Fruit fly (Drosophila melanogaster) whole organism, embryonic: ENCODE measurements around the gene ds.

Experiments
- BtbVII ChIP-seq: fragments of 200-800 bp; sonication (Bioruptor generic); optimal IDR thresholded peaks from 3 replicates; lab custom pipeline; 2017; ENCODE audit warnings: missing biosample characterization, mild to moderate bottlenecking, missing genetic modification characterization
- CG10274 ChIP-seq: fragments of 200-800 bp; sonication (Bioruptor generic); optimal IDR thresholded peaks from 3 replicates; lab custom pipeline; 2017; ENCODE audit warnings: missing biosample characterization, mild to moderate bottlenecking, missing genetic modification characterization
- CG10462 ChIP-seq: fragments of 200-800 bp; sonication (Bioruptor generic); optimal IDR thresholded peaks from 2 replicates; lab custom pipeline; 2016; ENCODE audit warnings: missing biosample characterization, missing genetic modification characterization
- CG1233 ChIP-seq: fragments of 200-800 bp; sonication (Bioruptor generic); optimal IDR thresholded peaks from 4 replicates; lab custom pipeline; 2018; ENCODE audit warnings: missing biosample characterization, mild to moderate bottlenecking, missing genetic modification characterization
- CG12659 ChIP-seq: fragments of 200-800 bp; sonication (Bioruptor generic); optimal IDR thresholded peaks from 3 replicates; lab custom pipeline; 2017; ENCODE audit warnings: mild to moderate bottlenecking, missing biosample characterization, missing genetic modification reagents, missing genetic modification characterization
- CG13123 ChIP-seq: fragments of 200-800 bp; sonication (Bioruptor generic); optimal IDR thresholded peaks from 2 replicates; lab custom pipeline; 2016; ENCODE audit warnings: missing biosample characterization, missing genetic modification characterization
- CG13424 ChIP-seq: fragments of 200-800 bp; sonication (Bioruptor generic); optimal IDR thresholded peaks from 2 replicates; lab custom pipeline; 2019; ENCODE audit warnings: missing biosample characterization, mild to moderate bottlenecking, missing genetic modification characterization, moderate library complexity
- CG14710 ChIP-seq: fragments of 200-800 bp; sonication (Bioruptor generic); optimal IDR thresholded peaks from 3 replicates; lab custom pipeline; 2019; ENCODE audit warnings: missing biosample characterization, mild to moderate bottlenecking, missing genetic modification characterization, moderate library complexity
- CG15073 ChIP-seq: fragments of 200-800 bp; sonication (Bioruptor generic); optimal IDR thresholded peaks from 2 replicates; lab custom pipeline; 2016; ENCODE audit warnings: missing biosample characterization, missing genetic modification characterization
- CG15269 ChIP-seq: fragments of 200-800 bp; sonication (Bioruptor generic); optimal IDR thresholded peaks from 2 replicates; lab custom pipeline; 2018; ENCODE audit warnings: missing biosample characterization, mild to moderate bottlenecking, missing genetic modification characterization, moderate library complexity
- CG1529 ChIP-seq: fragments of 200-800 bp; sonication (Bioruptor generic); optimal IDR thresholded peaks from 3 replicates; lab custom pipeline; 2018; ENCODE audit warnings: missing biosample characterization, missing genetic modification characterization
- CG17186 ChIP-seq: fragments of 200-800 bp; sonication (Bioruptor generic); optimal IDR thresholded peaks from 3 replicates; lab custom pipeline; 2017; ENCODE audit warnings: missing biosample characterization, missing genetic modification reagents, missing genetic modification characterization
- CG18262 ChIP-seq: fragments of 200-800 bp; optimal IDR thresholded peaks from 3 replicates; lab custom pipeline; 2019; ENCODE audit warnings: missing biosample characterization, mild to moderate bottlenecking, missing genetic modification characterization, moderate library complexity
- CG2875 ChIP-seq: fragments of 200-800 bp; sonication (Bioruptor generic); optimal IDR thresholded peaks from 2 replicates; lab custom pipeline; 2017; ENCODE audit warnings: missing biosample characterization, mild to moderate bottlenecking, missing genetic modification characterization, missing genetic modification reagents
- CG31365 ChIP-seq: fragments of 200-800 bp; sonication (Bioruptor generic); optimal IDR thresholded peaks from 2 replicates; lab custom pipeline; 2018; ENCODE audit warnings: missing biosample characterization, mild to moderate bottlenecking, missing genetic modification characterization
- CG3726 ChIP-seq: fragments of 200-800 bp; sonication (Bioruptor generic); IDR thresholded peaks from 3 replicates; pipeline ENCODE4, ENCODE4 v1.3.6; 2022; ENCODE audit warnings: missing biosample characterization, missing genetic modification characterization
- CG4404 ChIP-seq: fragments of 200-800 bp; sonication (Bioruptor generic); IDR thresholded peaks from 2 replicates; pipeline ENCODE4 v1.3.6; 2022; ENCODE audit warnings: missing biosample characterization, missing genetic modification characterization
- CG4854 ChIP-seq: fragments of 200-800 bp; sonication (Bioruptor generic); optimal IDR thresholded peaks from 2 replicates; lab custom pipeline; 2016; ENCODE audit warnings: missing biosample characterization, missing genetic modification characterization, inconsistent platforms
- CG6254 ChIP-seq: fragments of 200-800 bp; sonication (Bioruptor generic); optimal IDR thresholded peaks from 3 replicates; lab custom pipeline; 2017; ENCODE audit warnings: mild to moderate bottlenecking, missing biosample characterization, missing genetic modification reagents, missing genetic modification characterization
- CG6791 ChIP-seq: fragments of 200-800 bp; sonication (Bioruptor generic); IDR thresholded peaks from 3 replicates; pipeline ENCODE4 v1.3.6; 2022; ENCODE audit warnings: missing biosample characterization, missing genetic modification characterization; ENCODE audit not compliant: partially characterized antibody
- CG7786 ChIP-seq: fragments of 200-800 bp; sonication (Bioruptor generic); optimal IDR thresholded peaks from 2 replicates; lab custom pipeline; 2016; ENCODE audit warnings: missing biosample characterization, missing genetic modification characterization
- CG7987 ChIP-seq: fragments of 200-800 bp; sonication (Bioruptor generic); optimal IDR thresholded peaks from 2 replicates; lab custom pipeline; 2018; ENCODE audit warnings: missing biosample characterization, mild to moderate bottlenecking, missing genetic modification characterization, moderate library complexity
- CG8290 ChIP-seq, 3 experiments: fragments of 200-800 bp; sonication (Bioruptor generic); optimal IDR thresholded peaks; 2 replicates each; lab custom pipeline; 2016 to 2019; ENCODE audit warnings: missing biosample characterization in 3 of 3, missing genetic modification characterization in 3 of 3, mild to moderate bottlenecking in 2 of 3, moderate library complexity in 1 of 3
- CG9797 ChIP-seq: fragments of 200-800 bp; sonication (Bioruptor generic); optimal IDR thresholded peaks from 3 replicates; lab custom pipeline; 2018; ENCODE audit warnings: missing biosample characterization, mild to moderate bottlenecking, missing genetic modification characterization
- CHES-1-like ChIP-seq: fragments of 200-800 bp; sonication (Bioruptor generic); optimal IDR thresholded peaks from 2 replicates; lab custom pipeline; 2016; ENCODE audit warnings: missing biosample characterization, missing genetic modification characterization
- Dll ChIP-seq: fragments of 200-800 bp; sonication (Bioruptor generic); IDR thresholded peaks from 4 replicates; pipeline ENCODE4 v1.3.6; 2022; ENCODE audit warnings: missing biosample characterization, missing genetic modification characterization; ENCODE audit not compliant: partially characterized antibody
- E2f1 ChIP-seq: fragments of 200-800 bp; sonication (Bioruptor generic); IDR thresholded peaks from 2 replicates; pipeline ENCODE4 v1.3.6; 2022; ENCODE audit warnings: missing biosample characterization, missing genetic modification characterization
- Ets97D ChIP-seq: fragments of 200-800 bp; sonication (Bioruptor generic); optimal IDR thresholded peaks from 3 replicates; lab custom pipeline; 2016; ENCODE audit warnings: missing biosample characterization, missing genetic modification characterization
- Jarid2 ChIP-seq: fragments of 200-800 bp; sonication (Bioruptor generic); optimal IDR thresholded peaks from 3 replicates; lab custom pipeline; 2017; ENCODE audit warnings: mild to moderate bottlenecking, missing biosample characterization, missing genetic modification reagents, missing genetic modification characterization
- Ravus ChIP-seq: fragments of 200-800 bp; sonication (Bioruptor generic); IDR thresholded peaks from 2 replicates; pipeline ENCODE4 v1.3.6; 2022; ENCODE audit warnings: missing biosample characterization, missing genetic modification characterization
- Sin3A ChIP-seq: fragments of >200 bp; optimal IDR thresholded peaks from 2 replicates; lab custom pipeline; 2018
- Vsx1 ChIP-seq: fragments of 200-800 bp; sonication (Bioruptor generic); optimal IDR thresholded peaks from 2 replicates; lab custom pipeline; 2017; ENCODE audit warnings: missing biosample characterization, mild to moderate bottlenecking, missing genetic modification characterization, missing genetic modification reagents
- cato ChIP-seq: fragments of 200-800 bp; sonication (Bioruptor generic); optimal IDR thresholded peaks from 2 replicates; lab custom pipeline; 2016; ENCODE audit warnings: missing biosample characterization, missing genetic modification characterization, borderline replicate concordance
- chinmo ChIP-seq: fragments of 200-800 bp; sonication (Bioruptor generic); IDR thresholded peaks from 4 replicates; pipeline ENCODE4 v1.3.6; 2022; ENCODE audit warnings: missing biosample characterization, missing genetic modification characterization; ENCODE audit not compliant: partially characterized antibody
- eve ChIP-seq, 2 experiments: fragments of >200 bp; optimal IDR thresholded peaks; 2 replicates each; lab custom pipeline; 2017; ENCODE audit warnings: missing biosample characterization in 2 of 2, missing genetic modification characterization in 2 of 2
- fd3F ChIP-seq: fragments of 200-800 bp; sonication (Bioruptor generic); optimal IDR thresholded peaks from 2 replicates; lab custom pipeline; 2018; ENCODE audit warnings: missing biosample characterization, mild to moderate bottlenecking, missing genetic modification characterization, moderate library complexity
- fd64A ChIP-seq: fragments of 200-800 bp; sonication (Bioruptor generic); optimal IDR thresholded peaks from 3 replicates; lab custom pipeline; 2018; ENCODE audit warnings: missing biosample characterization, mild to moderate bottlenecking, missing genetic modification characterization
- gcm2 ChIP-seq: fragments of 200-800 bp; sonication (Bioruptor generic); optimal IDR thresholded peaks from 2 replicates; lab custom pipeline; 2016; ENCODE audit warnings: missing biosample characterization, missing genetic modification characterization
- ham ChIP-seq: fragments of 200-800 bp; sonication (Bioruptor generic); IDR thresholded peaks from 2 replicates; pipeline ENCODE4 v1.3.6; 2022; ENCODE audit warnings: missing biosample characterization, missing genetic modification characterization
- hth ChIP-seq: fragments of >200 bp; optimal IDR thresholded peaks from 2 replicates; lab custom pipeline; 2017; ENCODE audit warnings: inconsistent platforms
- ind ChIP-seq: fragments of 200-800 bp; sonication (Bioruptor generic); optimal IDR thresholded peaks from 3 replicates; lab custom pipeline; 2016; ENCODE audit warnings: missing biosample characterization, missing genetic modification characterization
- mirr ChIP-seq: fragments of 200-800 bp; sonication (Bioruptor generic); optimal IDR thresholded peaks from 3 replicates; lab custom pipeline; 2018; ENCODE audit warnings: missing biosample characterization, mild to moderate bottlenecking, missing genetic modification characterization
- org-1 ChIP-seq: fragments of 200-800 bp; sonication (Bioruptor generic); optimal IDR thresholded peaks from 2 replicates; lab custom pipeline; 2017; ENCODE audit warnings: missing biosample characterization, missing genetic modification characterization
- p53 ChIP-seq: fragments of 200-800 bp; sonication (Bioruptor generic); optimal IDR thresholded peaks from 2 replicates; lab custom pipeline; 2016; ENCODE audit warnings: missing biosample characterization, missing genetic modification characterization
- pb ChIP-seq: fragments of 200-800 bp; sonication (Bioruptor generic); optimal IDR thresholded peaks from 3 replicates; lab custom pipeline; 2016; ENCODE audit warnings: missing biosample characterization, missing genetic modification characterization
- rib ChIP-seq: fragments of 200-800 bp; sonication (Bioruptor generic); IDR thresholded peaks from 2 replicates; pipeline ENCODE4 v1.3.6; 2022; ENCODE audit warnings: missing biosample characterization, missing genetic modification characterization
- sens ChIP-seq: fragments of 200-800 bp; sonication (Bioruptor generic); peaks from one replicate; lab custom pipeline; 2016; ENCODE audit warnings: missing biosample characterization, missing genetic modification characterization
- sisA ChIP-seq: fragments of 200-800 bp; sonication (Bioruptor generic); IDR thresholded peaks from 2 replicates; pipeline ENCODE4 v1.3.6; 2022; ENCODE audit warnings: missing biosample characterization, missing genetic modification characterization
- sr ChIP-seq: fragments of 200-800 bp; sonication (Bioruptor generic); IDR thresholded peaks from 3 replicates; pipeline ENCODE4 v1.3.6; 2022; ENCODE audit warnings: missing biosample characterization, missing genetic modification characterization
- zen2 ChIP-seq: fragments of 200-800 bp; sonication (Bioruptor generic); IDR thresholded peaks from 3 replicates; pipeline ENCODE4 v1.3.6; 2022; ENCODE audit warnings: missing biosample characterization, missing genetic modification characterization; ENCODE audit not compliant: partially characterized antibody

The ds gene

dm6 chr2L:744295-744694 lies 29.5 kb upstream of the ds start, which contains the start of gene Eaat2:
TSS of gene Eaat2 (minus strand) at chr2L:744395.
- no peak for TF ChIP-seq CG1529

- TF ChIP-seq CG10462 (GFP tag; lab: Kevin White, UChicago) (no peak), CG7786 (GFP tag; lab: Kevin White, UChicago) (no peak), CG13123 (no peak), Ravus (GFP tag; lab: Robert Waterston, UW) (no peak), CHES-1-like (no peak), sens (peak; percentile 80), CG7987 (GFP tag; lab: Kevin White, UChicago) (no peak), org-1 (GFP tag; lab: Kevin White, UChicago) (no peak), CG15269 (tag; lab: Kevin White, UChicago) (no peak), CG2875 (no peak), Ets97D (GFP tag; lab: Kevin White, UChicago) (no peak), hth (lab: Kevin White, UChicago) (no peak), CG14710 (tag; lab: Kevin White, UChicago) (no peak), ind (GFP tag; lab: Kevin White, UChicago) (no peak), Dll (GFP tag; lab: Robert Waterston, UW) (no peak), sisA (peak; percentile 35), CG6791 (peak; percentile 67; the same call in 2 of the 3 replicates), Jarid2 (GFP tag; lab: Kevin White, UChicago) (peak; percentile 27), chinmo (GFP tag; lab: Robert Waterston, UW) (peak; percentile 81; the same call in 2 of the 4 replicates), Sin3A (lab: Kevin White, UChicago) (no peak), Vsx1 (GFP tag; lab: Kevin White, UChicago) (no peak), CG17186 (no peak), pb (GFP tag; lab: Kevin White, UChicago) (no peak), sr (GFP tag; lab: Robert Waterston, UW) (no peak), CG31365 (tag; lab: Kevin White, UChicago) (peak; percentile 98), E2f1 (no peak), CG8290 (GFP tag; optimal IDR thresholded peaks at IDR 0.05; lab: Kevin White, UChicago) (no peak), CG8290 (tag; optimal IDR thresholded peaks at IDR 0.05; lab: Kevin White, UChicago) (peak in 1 of 2 experiments; percentile 74), CG10274 (GFP tag; lab: Kevin White, UChicago) (no peak), fd64A (GFP tag; lab: Kevin White, UChicago) (no peak), fd3F (no peak), CG1233 (GFP tag; lab: Kevin White, UChicago) (no peak), CG6254 (GFP tag; lab: Kevin White, UChicago) (no peak), zen2 (GFP tag; lab: Robert Waterston, UW) (no peak), gcm2 (GFP tag; lab: Kevin White, UChicago) (no peak), CG15073 (GFP tag; lab: Kevin White, UChicago) (no peak), BtbVII (no peak), eve (GFP tag; optimal IDR thresholded peaks at IDR 0.05; lab: Kevin White, UChicago) (no peak), CG3726 (no peak), CG9797 (GFP tag; lab: Kevin White, UChicago) (no peak), rib (GFP tag; lab: Robert Waterston, UW) (no peak), CG12659 (GFP tag; lab: Kevin White, UChicago) (peak; percentile 11), cato (GFP tag; lab: Kevin White, UChicago) (no peak), CG18262 (tag; lab: Kevin White, UChicago) (no peak), CG4404 (no peak), p53 (GFP tag; lab: Kevin White, UChicago) (peak; percentile 2), ham (GFP tag; lab: Robert Waterston, UW) (no peak), CG13424 (peak; percentile 7), mirr (GFP tag; lab: Kevin White, UChicago) (no peak), CG4854 (GFP tag; lab: Kevin White, UChicago) (no peak)
These were observed 25.2 kb upstream of the ds start for dm6 chr2L:740031-740430.
